Fruit fly (Drosophila melanogaster) whole organism, adult: ENCODE measurements around the gene Psf2.

Experiments
- CG11617 ChIP-seq: fragments of 200-800 bp; sonication (Bioruptor generic); optimal IDR thresholded peaks from 2 replicates; lab custom pipeline; 2017; ENCODE audit warnings: mild to moderate bottlenecking, missing biosample characterization, missing genetic modification reagents, missing genetic modification characterization
- CG12768 ChIP-seq: fragments of 200-800 bp; sonication (Bioruptor generic); optimal IDR thresholded peaks from 2 replicates; lab custom pipeline; 2017; ENCODE audit warnings: missing biosample characterization, missing genetic modification characterization, mild to moderate bottlenecking, moderate library complexity, missing genetic modification reagents
- CG14711 ChIP-seq: fragments of 200-800 bp; sonication (Bioruptor generic); optimal IDR thresholded peaks from 2 replicates; lab custom pipeline; 2018; ENCODE audit warnings: missing biosample characterization, mild to moderate bottlenecking, missing genetic modification characterization, moderate library complexity
- CG1620 ChIP-seq: fragments of 200-800 bp; sonication (Bioruptor generic); optimal IDR thresholded peaks from 2 replicates; lab custom pipeline; 2016; ENCODE audit warnings: missing biosample characterization, missing genetic modification characterization
- CG33017 ChIP-seq: fragments of 200-800 bp; sonication (Bioruptor generic); optimal IDR thresholded peaks from 2 replicates; lab custom pipeline; 2018; ENCODE audit warnings: missing biosample characterization, mild to moderate bottlenecking, missing genetic modification characterization, moderate library complexity
- CG5204 ChIP-seq: fragments of 200-800 bp; sonication (Bioruptor generic); optimal IDR thresholded peaks from 2 replicates; lab custom pipeline; 2016; ENCODE audit warnings: missing biosample characterization, missing genetic modification characterization
- CG7045 ChIP-seq: fragments of 200-800 bp; sonication (Bioruptor generic); optimal IDR thresholded peaks from 2 replicates; lab custom pipeline; 2017; ENCODE audit warnings: missing biosample characterization, mild to moderate bottlenecking, missing genetic modification characterization
- CG7101 ChIP-seq: fragments of 200-800 bp; sonication (Bioruptor generic); optimal IDR thresholded peaks from 2 replicates; lab custom pipeline; 2018; ENCODE audit warnings: missing biosample characterization, mild to moderate bottlenecking, missing genetic modification characterization, moderate library complexity
- Clk ChIP-seq: fragments of 200-800 bp; sonication (Bioruptor generic); optimal IDR thresholded peaks from 2 replicates; lab custom pipeline; 2017; ENCODE audit warnings: missing biosample characterization, missing genetic modification characterization
- Crg-1 ChIP-seq: fragments of 200-800 bp; sonication (Bioruptor generic); optimal IDR thresholded peaks from 2 replicates; lab custom pipeline; 2016; ENCODE audit warnings: missing biosample characterization, missing genetic modification characterization
- Hr96 ChIP-seq: fragments of 200-800 bp; sonication (Bioruptor generic); optimal IDR thresholded peaks from 2 replicates; lab custom pipeline; 2016; ENCODE audit warnings: missing biosample characterization, missing genetic modification characterization
- Mnt ChIP-seq: fragments of 200-800 bp; sonication (Bioruptor generic); optimal IDR thresholded peaks from 2 replicates; lab custom pipeline; 2016; ENCODE audit warnings: missing biosample characterization, mild to moderate bottlenecking, missing genetic modification characterization
- bab1 ChIP-seq: fragments of 200-800 bp; sonication (Bioruptor generic); optimal IDR thresholded peaks from 3 replicates; lab custom pipeline; 2019; ENCODE audit warnings: missing biosample characterization, mild to moderate bottlenecking, missing genetic modification characterization, moderate library complexity
- cic ChIP-seq: fragments of 200-800 bp; sonication (Bioruptor generic); optimal IDR thresholded peaks from 2 replicates; lab custom pipeline; 2017; ENCODE audit warnings: missing biosample characterization, mild to moderate bottlenecking, missing genetic modification characterization, moderate library complexity
- cnc ChIP-seq, 2 experiments: fragments of >200 bp; optimal IDR thresholded peaks; 2 replicates each; lab custom pipeline; 2017
- kay ChIP-seq: fragments of 200-800 bp; sonication (Bioruptor generic); peaks from one replicate; lab custom pipeline; 2016; ENCODE audit warnings: missing biosample characterization, missing genetic modification characterization, borderline replicate concordance
- ovo ChIP-seq: fragments of 200-800 bp; sonication (Bioruptor generic); optimal IDR thresholded peaks from 2 replicates; lab custom pipeline; 2016; ENCODE audit warnings: missing biosample characterization, missing genetic modification characterization
- pad ChIP-seq: fragments of 200-800 bp; sonication (Bioruptor generic); optimal IDR thresholded peaks from 3 replicates; lab custom pipeline; 2017; ENCODE audit warnings: missing biosample characterization, missing genetic modification characterization, mild to moderate bottlenecking, moderate library complexity, missing genetic modification reagents
- tj ChIP-seq: fragments of 200-800 bp; sonication (Bioruptor generic); optimal IDR thresholded peaks from 3 replicates; lab custom pipeline; 2017; ENCODE audit warnings: missing biosample characterization, mild to moderate bottlenecking, missing genetic modification characterization, moderate library complexity
- toe ChIP-seq: fragments of 200-800 bp; sonication (Bioruptor generic); optimal IDR thresholded peaks from 2 replicates; lab custom pipeline; 2016; ENCODE audit warnings: missing biosample characterization, missing genetic modification characterization

Psf2 gene

dm6 chr2L:4365792-4366326, 21.3 kb downstream of the Psf2 start:
- TF ChIP-seq CG5204 (GFP tag; lab: Kevin White, UChicago): no peak
- TF ChIP-seq cic (GFP tag; lab: Kevin White, UChicago): no peak
- TF ChIP-seq toe (GFP tag; lab: Kevin White, UChicago): no peak
- TF ChIP-seq Mnt: no peak
- no peak for TF ChIP-seq Clk
- no peak for TF ChIP-seq CG7101 (tag; lab: Kevin White, UChicago)
- no peak for TF ChIP-seq pad (GFP tag; lab: Kevin White, UChicago)
- TF ChIP-seq cnc (optimal IDR thresholded peaks at IDR 0.05; lab: Kevin White, UChicago): no peak
- no peak for TF ChIP-seq CG7045 (GFP tag; lab: Kevin White, UChicago)
- TF ChIP-seq CG1620 (GFP tag; lab: Kevin White, UChicago): no peak
- no peak for TF ChIP-seq tj (GFP tag; lab: Kevin White, UChicago)
- no peak for TF ChIP-seq CG33017 (tag; lab: Kevin White, UChicago)
- TF ChIP-seq Hr96 (GFP tag; lab: Kevin White, UChicago): no peak
- no peak for TF ChIP-seq bab1 (GFP tag; lab: Kevin White, UChicago)
- TF ChIP-seq ovo (GFP tag; lab: Kevin White, UChicago): no peak
- no peak for TF ChIP-seq kay (GFP tag; lab: Kevin White, UChicago)

DNA sequence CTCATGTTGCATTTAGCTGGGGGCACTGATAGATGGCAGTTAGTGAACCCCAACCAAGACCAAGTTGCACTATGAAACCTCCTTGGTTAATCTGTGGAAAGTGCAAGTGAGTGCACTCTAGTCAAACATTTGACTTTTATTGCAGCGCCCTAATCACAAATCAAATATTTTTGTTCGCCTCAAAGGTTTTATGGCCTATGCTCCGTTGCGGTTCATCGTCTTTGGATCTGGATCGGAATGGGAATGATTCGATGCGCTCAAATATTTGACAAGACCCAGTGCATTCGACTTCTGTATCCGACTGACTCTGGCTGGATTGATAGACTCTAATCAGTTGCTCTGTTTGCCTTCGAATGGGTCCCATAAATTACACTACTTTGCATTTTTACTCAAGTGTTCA, 22.2 kb downstream of the Psf2 start:
- TF ChIP-seq bab1 (GFP tag; lab: Kevin White, UChicago) (no peak), Clk (no peak), CG7101 (tag; lab: Kevin White, UChicago) (no peak), pad (GFP tag; lab: Kevin White, UChicago) (no peak), ovo (GFP tag; lab: Kevin White, UChicago) (no peak), tj (GFP tag; lab: Kevin White, UChicago) (no peak), CG11617 (GFP tag; lab: Kevin White, UChicago) (no peak), Mnt (no peak), CG14711 (no peak), CG5204 (GFP tag; lab: Kevin White, UChicago) (no peak), CG33017 (tag; lab: Kevin White, UChicago) (no peak), CG12768 (GFP tag; lab: Kevin White, UChicago) (no peak), Crg-1 (GFP tag; lab: Kevin White, UChicago) (no peak), cnc (optimal IDR thresholded peaks at IDR 0.05; lab: Kevin White, UChicago) (no peak), toe (GFP tag; lab: Kevin White, UChicago) (no peak), CG1620 (GFP tag; lab: Kevin White, UChicago) (no peak), CG7045 (GFP tag; lab: Kevin White, UChicago) (no peak), kay (GFP tag; lab: Kevin White, UChicago) (no peak), cic (GFP tag; lab: Kevin White, UChicago) (no peak)

dm6 chr2L:4363707-4364270, 23.4 kb downstream of the Psf2 start:
- TF ChIP-seq Crg-1 (GFP tag; lab: Kevin White, UChicago) (no peak), bab1 (GFP tag; lab: Kevin White, UChicago) (no peak), pad (GFP tag; lab: Kevin White, UChicago) (no peak), ovo (GFP tag; lab: Kevin White, UChicago) (no peak), CG7045 (GFP tag; lab: Kevin White, UChicago) (no peak), CG7101 (tag; lab: Kevin White, UChicago) (no peak), CG11617 (GFP tag; lab: Kevin White, UChicago) (no peak), cic (GFP tag; lab: Kevin White, UChicago) (no peak), tj (GFP tag; lab: Kevin White, UChicago) (no peak), CG33017 (tag; lab: Kevin White, UChicago) (no peak), kay (GFP tag; lab: Kevin White, UChicago) (no peak), toe (GFP tag; lab: Kevin White, UChicago) (no peak), cnc (optimal IDR thresholded peaks at IDR 0.05; lab: Kevin White, UChicago) (no peak), Hr96 (GFP tag; lab: Kevin White, UChicago) (no peak), CG14711 (no peak), CG5204 (GFP tag; lab: Kevin White, UChicago) (no peak), CG1620 (GFP tag; lab: Kevin White, UChicago) (no peak), Mnt (no peak), CG12768 (GFP tag; lab: Kevin White, UChicago) (no peak), Clk (no peak)

dm6 chr2L:4361438-4361975, 25.6 kb downstream of the Psf2 start, which contains the start of gene Traf4:
Gene Traf4, plus strand, starts transcription at chr2L:4361925.
- TF ChIP-seq ovo (GFP tag; lab: Kevin White, UChicago) (no peak), cic (GFP tag; lab: Kevin White, UChicago) (no peak), CG1620 (GFP tag; lab: Kevin White, UChicago) (no peak), Clk (no peak), Crg-1 (GFP tag; lab: Kevin White, UChicago) (no peak)

DNA sequence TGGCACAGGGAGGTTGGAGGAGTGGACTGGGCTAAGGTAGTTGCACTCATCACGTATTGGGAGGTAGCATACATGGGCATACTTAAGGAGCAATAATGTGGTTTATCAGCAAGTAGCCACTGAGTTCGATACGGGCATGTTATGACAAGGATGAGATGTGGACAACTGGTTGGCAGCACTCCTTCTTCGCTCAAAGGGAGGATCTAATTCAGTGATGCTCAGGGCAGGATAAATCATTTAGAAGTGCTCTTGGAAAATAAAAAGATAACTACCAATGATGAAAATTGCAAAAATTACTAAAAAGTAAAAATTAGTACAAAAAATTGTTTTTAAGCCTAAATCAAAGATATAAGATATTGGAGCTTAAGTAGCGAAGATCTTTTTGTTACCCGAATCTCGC, 26.3 kb downstream of the Psf2 start:
- TF ChIP-seq Crg-1 (GFP tag; lab: Kevin White, UChicago): no peak
- TF ChIP-seq CG7101 (tag; lab: Kevin White, UChicago): no peak
- no peak for TF ChIP-seq kay (GFP tag; lab: Kevin White, UChicago)
- TF ChIP-seq ovo (GFP tag; lab: Kevin White, UChicago): no peak
- TF ChIP-seq Hr96 (GFP tag; lab: Kevin White, UChicago): no peak
- no peak for TF ChIP-seq CG33017 (tag; lab: Kevin White, UChicago)
- TF ChIP-seq bab1 (GFP tag; lab: Kevin White, UChicago): no peak
- no peak for TF ChIP-seq Mnt
- no peak for TF ChIP-seq CG12768 (GFP tag; lab: Kevin White, UChicago)
- no peak for TF ChIP-seq CG5204 (GFP tag; lab: Kevin White, UChicago)
- no peak for TF ChIP-seq CG7045 (GFP tag; lab: Kevin White, UChicago)
- TF ChIP-seq CG14711: no peak
